Fruit fly (Drosophila melanogaster) whole organism: ENCODE measurements around the gene CG15286.

Source experiments
- CG8478 ChIP-seq: fragments of >200 bp; optimal IDR thresholded peaks from 2 replicates; lab custom pipeline; 2018; ENCODE audit warnings: inconsistent platforms
- Dll ChIP-seq: fragments of >200 bp; optimal IDR thresholded peaks from 2 replicates; lab custom pipeline; 2017
- pan ChIP-seq: fragments of >200 bp; optimal IDR thresholded peaks from 2 replicates; lab custom pipeline; 2017

DNA sequence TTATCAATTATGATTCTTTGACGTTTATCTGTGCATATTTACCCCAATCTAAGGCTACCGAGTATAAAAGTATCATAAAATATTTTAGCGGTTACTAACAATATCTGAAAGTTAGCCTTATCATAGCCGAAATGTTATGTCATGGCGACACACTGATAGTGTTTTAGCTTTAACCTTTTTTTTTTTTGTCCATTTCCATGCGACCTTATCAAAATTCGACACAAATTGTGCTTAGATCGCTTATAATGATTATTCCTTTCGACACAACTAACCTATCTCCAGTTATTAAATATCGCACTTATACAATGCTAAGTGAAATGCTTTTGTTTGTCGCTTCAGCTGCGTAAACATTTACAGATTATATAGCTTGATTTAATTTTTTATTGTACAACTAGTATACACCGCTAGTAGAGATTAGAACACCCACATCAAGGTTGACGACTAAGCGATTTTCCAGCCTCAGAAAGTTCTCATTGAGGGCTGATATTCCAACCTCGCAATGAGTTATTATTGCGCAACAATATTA is 1.7 kb upstream of the CG15286 start:
- no peak for TF ChIP-seq CG8478
- TF ChIP-seq Dll (lab: Kevin White, UChicago): no peak
- no peak for TF ChIP-seq pan (lab: Kevin White, UChicago)
